Fruit fly (Drosophila melanogaster) whole organism, prepupa: Measurements from ENCODE around the gene Sry-alpha.

Source experiments
- Blimp-1 ChIP-seq: fragments of 200-800 bp; sonication (Bioruptor generic); optimal IDR thresholded peaks from 3 replicates; lab custom pipeline; 2017; ENCODE audit warnings: missing biosample characterization, missing genetic modification characterization, mild to moderate bottlenecking, moderate library complexity, missing genetic modification reagents
- CG10631 ChIP-seq: fragments of 200-800 bp; sonication (Bioruptor generic); optimal IDR thresholded peaks from 2 replicates; lab custom pipeline; 2016; ENCODE audit warnings: missing biosample characterization, missing genetic modification characterization
- CG10669 ChIP-seq: fragments of 200-800 bp; sonication (Bioruptor generic); optimal IDR thresholded peaks from 3 replicates; lab custom pipeline; 2018; ENCODE audit warnings: missing biosample characterization, mild to moderate bottlenecking, missing genetic modification characterization, moderate library complexity
- CG11762 ChIP-seq: fragments of 200-800 bp; sonication (Bioruptor generic); optimal IDR thresholded peaks from 3 replicates; lab custom pipeline; 2016; ENCODE audit warnings: missing biosample characterization, missing genetic modification characterization; ENCODE audit not compliant: insufficient read depth
- CG11902 ChIP-seq: fragments of 200-800 bp; sonication (Bioruptor generic); optimal IDR thresholded peaks from 3 replicates; lab custom pipeline; 2016; ENCODE audit warnings: missing biosample characterization, missing genetic modification characterization
- CG15336 ChIP-seq: fragments of 200-800 bp; sonication (Bioruptor generic); IDR thresholded peaks from 2 replicates; pipeline ENCODE4 v1.3.6; 2022; ENCODE audit warnings: missing biosample characterization, missing genetic modification characterization
- CG1621 ChIP-seq: fragments of 200-800 bp; sonication (Bioruptor generic); optimal IDR thresholded peaks from 3 replicates; lab custom pipeline; 2018; ENCODE audit warnings: missing biosample characterization, mild to moderate bottlenecking, missing genetic modification characterization
- CG16779 ChIP-seq: fragments of 200-800 bp; sonication (Bioruptor generic); optimal IDR thresholded peaks from 3 replicates; lab custom pipeline; 2017; ENCODE audit warnings: missing biosample characterization, mild to moderate bottlenecking, missing genetic modification characterization
- CG34406 ChIP-seq: fragments of 200-800 bp; sonication (Bioruptor generic); optimal IDR thresholded peaks from 3 replicates; lab custom pipeline; 2016; ENCODE audit warnings: missing biosample characterization, missing genetic modification characterization
- CG3919 ChIP-seq: fragments of 200-800 bp; sonication (Bioruptor generic); optimal IDR thresholded peaks from 3 replicates; lab custom pipeline; 2016; ENCODE audit warnings: missing biosample characterization, missing genetic modification characterization
- CG6163 ChIP-seq: fragments of 200-800 bp; sonication (Bioruptor generic); IDR thresholded peaks from 3 replicates; pipeline ENCODE4 v1.3.6; 2022; ENCODE audit warnings: missing biosample characterization, missing genetic modification characterization
- CG6276 ChIP-seq: fragments of 200-800 bp; sonication (Bioruptor generic); optimal IDR thresholded peaks from 2 replicates; lab custom pipeline; 2017; ENCODE audit warnings: missing biosample characterization, mild to moderate bottlenecking, missing genetic modification characterization
- CG6792 ChIP-seq: fragments of 200-800 bp; sonication (Bioruptor generic); optimal IDR thresholded peaks from 3 replicates; lab custom pipeline; 2016; ENCODE audit warnings: missing biosample characterization, missing genetic modification characterization
- CG6808 ChIP-seq: fragments of 200-800 bp; sonication (Bioruptor generic); optimal IDR thresholded peaks from 3 replicates; lab custom pipeline; 2017; ENCODE audit warnings: missing biosample characterization, missing genetic modification characterization, mild to moderate bottlenecking, moderate library complexity, missing genetic modification reagents
- CG6854 ChIP-seq: fragments of 200-800 bp; sonication (Bioruptor generic); optimal IDR thresholded peaks from 2 replicates; lab custom pipeline; 2017; ENCODE audit warnings: missing biosample characterization, mild to moderate bottlenecking, missing genetic modification characterization
- CG8119 ChIP-seq: fragments of 200-800 bp; sonication (Bioruptor generic); IDR thresholded peaks from 3 replicates; pipeline ENCODE4 v1.3.6; 2022; ENCODE audit warnings: missing biosample characterization, missing genetic modification characterization
- CG8632 ChIP-seq: fragments of 200-800 bp; sonication (Bioruptor generic); optimal IDR thresholded peaks from 3 replicates; lab custom pipeline; 2016; ENCODE audit warnings: missing biosample characterization, missing genetic modification characterization
- Eip78C ChIP-seq: fragments of 200-800 bp; sonication (Bioruptor generic); peaks from one replicate; lab custom pipeline; 2016; ENCODE audit warnings: missing biosample characterization, missing genetic modification characterization
- Eip93F ChIP-seq: fragments of 200-800 bp; sonication (Bioruptor generic); optimal IDR thresholded peaks from 2 replicates; lab custom pipeline; 2016; ENCODE audit warnings: missing biosample characterization, mild to moderate bottlenecking, missing genetic modification characterization
- Ets96B ChIP-seq: fragments of 200-800 bp; optimal IDR thresholded peaks from 2 replicates; lab custom pipeline; 2019; ENCODE audit warnings: missing biosample characterization, mild to moderate bottlenecking, missing genetic modification characterization, moderate library complexity
- Gug ChIP-seq: fragments of 200-800 bp; sonication (Bioruptor generic); IDR thresholded peaks from 2 replicates; pipeline ENCODE4 v1.3.6; 2022; ENCODE audit warnings: missing biosample characterization, missing genetic modification characterization
- Hr38 ChIP-seq: sonication (Bioruptor generic); optimal IDR thresholded peaks from 2 replicates; lab custom pipeline; 2016; ENCODE audit warnings: missing biosample characterization, missing genetic modification characterization
- Hr39 ChIP-seq: fragments of 200-800 bp; sonication (Bioruptor generic); optimal IDR thresholded peaks from 2 replicates; lab custom pipeline; 2016; ENCODE audit warnings: missing biosample characterization, missing genetic modification characterization
- Hr4 ChIP-seq: fragments of 200-800 bp; sonication (Bioruptor generic); optimal IDR thresholded peaks from 3 replicates; lab custom pipeline; 2016; ENCODE audit warnings: missing biosample characterization, missing genetic modification characterization
- Lpt ChIP-seq: fragments of 200-800 bp; sonication (Bioruptor generic); optimal IDR thresholded peaks from 3 replicates; lab custom pipeline; 2016; ENCODE audit warnings: missing biosample characterization, missing genetic modification characterization
- OdsH ChIP-seq: fragments of 200-800 bp; sonication (Bioruptor generic); optimal IDR thresholded peaks from 3 replicates; lab custom pipeline; 2016; ENCODE audit warnings: missing biosample characterization, missing genetic modification characterization
- Smox ChIP-seq: fragments of 200-800 bp; sonication (Bioruptor generic); optimal IDR thresholded peaks from 3 replicates; lab custom pipeline; 2016; ENCODE audit warnings: missing biosample characterization, missing genetic modification characterization
- Sox14 ChIP-seq: fragments of 200-800 bp; sonication (Bioruptor generic); optimal IDR thresholded peaks from 3 replicates; lab custom pipeline; 2016; ENCODE audit warnings: missing biosample characterization, missing genetic modification characterization
- Sox15 ChIP-seq: fragments of 200-800 bp; sonication (Bioruptor generic); optimal IDR thresholded peaks from 3 replicates; lab custom pipeline; 2016; ENCODE audit warnings: missing biosample characterization, missing genetic modification characterization
- achi ChIP-seq: fragments of 200-800 bp; sonication (Bioruptor generic); optimal IDR thresholded peaks from 3 replicates; lab custom pipeline; 2016; ENCODE audit warnings: missing biosample characterization, missing genetic modification characterization
- acj6 ChIP-seq: fragments of 200-800 bp; sonication (Bioruptor generic); optimal IDR thresholded peaks from 3 replicates; lab custom pipeline; 2016; ENCODE audit warnings: missing biosample characterization, missing genetic modification characterization
- cyc ChIP-seq: fragments of 200-800 bp; sonication (Bioruptor generic); optimal IDR thresholded peaks from 3 replicates; lab custom pipeline; 2016; ENCODE audit warnings: missing biosample characterization, missing genetic modification characterization
- eg ChIP-seq: fragments of 200-800 bp; sonication (Bioruptor generic); IDR thresholded peaks from 3 replicates; pipeline ENCODE4 v1.3.6; 2022; ENCODE audit warnings: missing biosample characterization, missing genetic modification characterization
- esn ChIP-seq: fragments of 200-800 bp; sonication (Bioruptor generic); optimal IDR thresholded peaks from 2 replicates; lab custom pipeline; 2016; ENCODE audit warnings: missing biosample characterization, mild to moderate bottlenecking, missing genetic modification characterization, moderate library complexity
- fd85E ChIP-seq: fragments of 200-800 bp; sonication (Bioruptor generic); optimal IDR thresholded peaks from 3 replicates; lab custom pipeline; 2016; ENCODE audit warnings: missing biosample characterization, missing genetic modification characterization
- fkh ChIP-seq: fragments of 200-800 bp; sonication (Bioruptor generic); optimal IDR thresholded peaks from 3 replicates; lab custom pipeline; 2017; ENCODE audit warnings: missing biosample characterization, mild to moderate bottlenecking, missing genetic modification characterization, moderate library complexity
- pdm3 ChIP-seq: fragments of 200-800 bp; sonication (Bioruptor generic); optimal IDR thresholded peaks from 3 replicates; lab custom pipeline; 2016; ENCODE audit warnings: missing biosample characterization, missing genetic modification characterization
- salr ChIP-seq, 2 experiments: fragments of 200-800 bp; sonication (Bioruptor generic); optimal IDR thresholded peaks; 3 replicates each; lab custom pipeline; 2016 to 2018; ENCODE audit warnings: missing biosample characterization in 2 of 2, missing genetic modification characterization in 2 of 2, mild to moderate bottlenecking in 1 of 2
- spab ChIP-seq: fragments of 200-800 bp; sonication (Bioruptor generic); optimal IDR thresholded peaks from 2 replicates; lab custom pipeline; 2017; ENCODE audit warnings: missing biosample characterization, mild to moderate bottlenecking, missing genetic modification characterization, missing genetic modification reagents
- ss ChIP-seq, 2 experiments: fragments of 200-800 bp; sonication (Bioruptor generic); optimal IDR thresholded peaks; 2 replicates in 1 of 2; 3 replicates in 1 of 2; lab custom pipeline; 2017 to 2018; ENCODE audit warnings: mild to moderate bottlenecking in 2 of 2, missing biosample characterization in 2 of 2, missing genetic modification characterization in 2 of 2, moderate library complexity in 1 of 2
- svp ChIP-seq: fragments of 200-800 bp; sonication (Bioruptor generic); peaks from one replicate; lab custom pipeline; 2016; ENCODE audit warnings: missing biosample characterization, missing genetic modification characterization
- topi ChIP-seq: fragments of 200-800 bp; sonication (Bioruptor generic); optimal IDR thresholded peaks from 3 replicates; lab custom pipeline; 2016; ENCODE audit warnings: missing biosample characterization, missing genetic modification characterization
- vri ChIP-seq: fragments of 200-800 bp; sonication (Bioruptor generic); optimal IDR thresholded peaks from 3 replicates; lab custom pipeline; 2016; ENCODE audit warnings: missing biosample characterization, mild to moderate bottlenecking, missing genetic modification characterization

Sry-alpha gene

dm6 chr3R:30021009-30021408 is 18.5 kb upstream of the Sry-alpha start (continued):
- TF ChIP-seq esn (GFP tag; lab: Kevin White, UChicago) (peak; percentile 18), CG10631 (GFP tag; lab: Kevin White, UChicago) (peak; percentile 12), achi (GFP tag; lab: Kevin White, UChicago) (peak; percentile 1), CG6792 (GFP tag; lab: Kevin White, UChicago) (peak; percentile 24), cyc (peak; percentile 5), OdsH (GFP tag; lab: Kevin White, UChicago) (no peak), Smox (peak; percentile 14), CG16779 (tag; lab: Kevin White, UChicago) (no peak), fd85E (GFP tag; lab: Kevin White, UChicago) (no peak), Hr38 (no peak), CG11902 (no peak), Sox14 (GFP tag; lab: Kevin White, UChicago) (peak; percentile 7), Hr4 (GFP tag; lab: Kevin White, UChicago) (no peak), vri (GFP tag; lab: Kevin White, UChicago) (no peak)

- TF ChIP-seq CG1621 (tag; lab: Kevin White, UChicago) (peak; percentile 42), CG8632 (GFP tag; lab: Kevin White, UChicago) (no peak), CG15336 (GFP tag; lab: Robert Waterston, UW) (peak; percentile 74), salr (GFP tag; optimal IDR thresholded peaks at IDR 0.05; lab: Kevin White, UChicago) (no peak), Hr39 (GFP tag; lab: Kevin White, UChicago) (no peak), ss (GFP tag; optimal IDR thresholded peaks at IDR 0.05; lab: Kevin White, UChicago) (no peak), Sox14 (GFP tag; lab: Kevin White, UChicago) (no peak), Hr38 (no peak), esn (GFP tag; lab: Kevin White, UChicago) (peak; percentile 54), Ets96B (tag; lab: Kevin White, UChicago) (no peak), Lpt (GFP tag; lab: Kevin White, UChicago) (peak; percentile 68), pdm3 (no peak), CG11762 (no peak), CG8119 (GFP tag; lab: Robert Waterston, UW) (peak; percentile 63; the same call in 2 of the 3 replicates), Sox15 (GFP tag; lab: Kevin White, UChicago) (no peak), CG34406 (GFP tag; lab: Kevin White, UChicago) (peak; percentile 4), CG16779 (tag; lab: Kevin White, UChicago) (peak; percentile 50), Eip93F (GFP tag; lab: Kevin White, UChicago) (no peak), eg (GFP tag; lab: Robert Waterston, UW) (peak; percentile 62; the same call in 2 of the 3 replicates), Gug (GFP tag; lab: Robert Waterston, UW) (no peak), spab (no peak), svp (GFP tag; lab: Kevin White, UChicago) (no peak), CG6854 (GFP tag; lab: Kevin White, UChicago) (peak; percentile 92), Eip78C (peak; percentile 80), CG6163 (GFP tag; lab: Robert Waterston, UW) (no peak; the same call in 1 of the 3 replicates), CG3919 (GFP tag; lab: Kevin White, UChicago) (no peak), CG10669 (GFP tag; lab: Kevin White, UChicago) (peak; percentile 35), Blimp-1 (GFP tag; lab: Kevin White, UChicago) (peak; percentile 99), CG6808 (GFP tag; lab: Kevin White, UChicago) (no peak), CG6276 (GFP tag; lab: Kevin White, UChicago) (no peak), vri (GFP tag; lab: Kevin White, UChicago) (no peak), acj6 (no peak), fkh (GFP tag; lab: Kevin White, UChicago) (no peak), topi (GFP tag; lab: Kevin White, UChicago) (peak; percentile 10)
These were observed 17.7 kb upstream of the Sry-alpha start, which contains the start of gene Mgat2 for dm6 chr3R:30021559-30022451. Mgat2 (minus strand) TSS chr3R:30022221.
